Fruit fly (Drosophila melanogaster): Measurements from ENCODE around the gene Pcmt.

DNA sequence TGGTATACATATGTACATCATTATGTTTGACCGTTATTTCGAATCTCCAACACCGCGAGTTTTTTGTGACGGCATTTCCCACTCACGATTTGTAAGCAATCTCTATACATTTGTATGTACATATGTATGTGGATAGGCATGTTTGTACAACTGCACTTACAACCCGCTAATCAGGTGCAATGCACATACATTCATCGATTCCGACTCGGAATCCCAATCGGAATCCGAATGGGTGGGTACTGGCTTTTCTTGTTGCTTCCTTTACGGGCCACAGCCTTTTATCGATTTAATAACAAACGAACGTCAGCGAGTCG lies 17.3 kb upstream of the Pcmt start:
- TF ChIP-seq Sin3A (optimal IDR thresholded peaks at IDR 0.05) (no peak), psq (optimal IDR thresholded peaks at IDR 0.05) (no peak), ttk (optimal IDR thresholded peaks at IDR 0.05) (no peak), h (optimal IDR thresholded peaks at IDR 0.05) (no peak), insv (optimal IDR thresholded peaks at IDR 0.05) (no peak), Myc (optimal IDR thresholded peaks at IDR 0.05) (no peak)
